Worm (Caenorhabditis elegans): ENCODE measurements around the gene F29B9.12.

- TF ChIP-seq nhr-12 (tag; optimal IDR thresholded peaks at IDR 0.05) (no peak), lsy-2 (tag; optimal IDR thresholded peaks at IDR 0.05) (no peak), elt-1 (tag; optimal IDR thresholded peaks at IDR 0.05; ENCODE audit: borderline replicate concordance, insufficient read depth) (no peak), tbx-8 (GFP tag; optimal IDR thresholded peaks at IDR 0.05) (no peak), nhr-76 (tag; optimal IDR thresholded peaks at IDR 0.05) (no peak), nhr-28 (tag; optimal IDR thresholded peaks at IDR 0.05) (no peak), nhr-237 (tag; optimal IDR thresholded peaks at IDR 0.05) (no peak), ztf-11 (tag; optimal IDR thresholded peaks at IDR 0.05) (no peak)
Observed at ce11 chrIV:4659277-4659676, 10.1 kb upstream of the F29B9.12 start, which contains the start of gene mrps-21.
